Fruit fly (Drosophila melanogaster) whole organism, wandering third instar larva: ENCODE measurements around the gene CG31835.

ENCODE experiments used
- Abd-B ChIP-seq: fragments of >200 bp; optimal IDR thresholded peaks from 2 replicates; lab custom pipeline; 2017; ENCODE audit warnings: missing biosample characterization, missing genetic modification characterization
- CG32264 ChIP-seq: fragments of 200-800 bp; sonication (Bioruptor generic); optimal IDR thresholded peaks from 2 replicates; lab custom pipeline; 2016; ENCODE audit warnings: missing biosample characterization, missing genetic modification characterization
- CG9705 ChIP-seq: fragments of 200-800 bp; sonication (Bioruptor generic); optimal IDR thresholded peaks from 2 replicates; lab custom pipeline; 2018; ENCODE audit warnings: missing biosample characterization, mild to moderate bottlenecking, missing genetic modification characterization
- CrebA ChIP-seq: fragments of 200-800 bp; sonication (Bioruptor generic); optimal IDR thresholded peaks from 2 replicates; lab custom pipeline; 2016; ENCODE audit warnings: missing biosample characterization, mild to moderate bottlenecking, missing genetic modification characterization, borderline replicate concordance
- Dfd ChIP-seq: fragments of >200 bp; optimal IDR thresholded peaks from 2 replicates; lab custom pipeline; 2017; ENCODE audit warnings: missing biosample characterization, missing genetic modification characterization
- Dif ChIP-seq: fragments of 200-275, 200-300 bp; sonication (Bioruptor generic); optimal IDR thresholded peaks from 2 replicates; lab custom pipeline; 2018; ENCODE audit warnings: missing biosample characterization, missing genetic modification characterization; ENCODE audit not compliant: partially characterized antibody
- GATAd ChIP-seq: sonication (Bioruptor generic); optimal IDR thresholded peaks from 2 replicates; lab custom pipeline; 2016; ENCODE audit warnings: missing biosample characterization, missing genetic modification characterization
- HLH106 ChIP-seq: fragments of 200-800 bp; optimal IDR thresholded peaks from 3 replicates; lab custom pipeline; 2019; ENCODE audit warnings: missing biosample characterization, mild to moderate bottlenecking, missing genetic modification characterization, moderate library complexity
- Hnf4 ChIP-seq: fragments of 200-800 bp; sonication (Bioruptor generic); optimal IDR thresholded peaks from 2 replicates; lab custom pipeline; 2016; ENCODE audit warnings: missing biosample characterization, mild to moderate bottlenecking, missing genetic modification characterization
- Hr78 ChIP-seq: fragments of >200 bp; optimal IDR thresholded peaks from 2 replicates; lab custom pipeline; 2017; ENCODE audit warnings: missing biosample characterization, missing genetic modification characterization
- Hr83 ChIP-seq: fragments of 200-300 bp; sonication (Bioruptor generic); optimal IDR thresholded peaks from 2 replicates; lab custom pipeline; 2016; ENCODE audit warnings: missing biosample characterization, mild to moderate bottlenecking, missing genetic modification characterization, moderate library complexity; ENCODE audit not compliant: poor library complexity, severe bottlenecking
- Jra ChIP-seq: sonication (Bioruptor generic); optimal IDR thresholded peaks from 2 replicates; lab custom pipeline; 2016; ENCODE audit warnings: missing biosample characterization, missing genetic modification characterization
- Myc ChIP-seq: fragments of >200 bp; optimal IDR thresholded peaks from 2 replicates; lab custom pipeline; 2017
- N ChIP-seq: fragments of >200 bp; optimal IDR thresholded peaks from 2 replicates; lab custom pipeline; 2018; ENCODE audit warnings: missing biosample characterization, missing external identifiers, missing genetic modification characterization
- OdsH ChIP-seq: fragments of 200-800 bp; sonication (Bioruptor generic); optimal IDR thresholded peaks from 2 replicates; lab custom pipeline; 2016; ENCODE audit warnings: missing biosample characterization, mild to moderate bottlenecking, missing genetic modification characterization
- Rel ChIP-seq, 2 experiments: fragments of 200-800 bp; sonication (Bioruptor generic) in 1 of 2; optimal IDR thresholded peaks; 2 replicates in 1 of 2; 3 replicates in 1 of 2; lab custom pipeline; 2016 to 2019; ENCODE audit warnings: mild to moderate bottlenecking in 2 of 2, missing biosample characterization in 2 of 2, missing genetic modification characterization in 2 of 2, moderate library complexity in 1 of 2
- Sp1 ChIP-seq: fragments of 200-800 bp; sonication (Bioruptor generic); optimal IDR thresholded peaks from 3 replicates; lab custom pipeline; 2019; ENCODE audit warnings: missing biosample characterization, mild to moderate bottlenecking, missing genetic modification characterization, moderate library complexity
- Vsx2 ChIP-seq: fragments of 200-300, 225-300 bp; sonication (Bioruptor generic); optimal IDR thresholded peaks from 2 replicates; lab custom pipeline; 2018; ENCODE audit warnings: missing biosample characterization, missing genetic modification characterization; ENCODE audit not compliant: partially characterized antibody
- br ChIP-seq: fragments of 200-800 bp; sonication (Bioruptor generic); optimal IDR thresholded peaks from 2 replicates; lab custom pipeline; 2016; ENCODE audit warnings: missing biosample characterization, missing genetic modification characterization
- brk ChIP-seq: fragments of 200-800 bp; sonication (Bioruptor generic); optimal IDR thresholded peaks from 2 replicates; lab custom pipeline; 2016; ENCODE audit warnings: missing biosample characterization, mild to moderate bottlenecking, missing genetic modification characterization
- dl ChIP-seq, 2 experiments: fragments of 175-275, 200-275 bp in 1 of 2; fragments of 200-275 bp in 1 of 2; sonication (Bioruptor generic); optimal IDR thresholded peaks; lab custom pipeline; 2018; ENCODE audit warnings: mild to moderate bottlenecking in 2 of 2, missing biosample characterization in 2 of 2, missing genetic modification characterization in 2 of 2, moderate library complexity in 2 of 2; ENCODE audit not compliant: partially characterized antibody in 2 of 2, insufficient read depth in 1 of 2
- dmrt93B ChIP-seq: fragments of 200-800 bp; sonication (Bioruptor generic); optimal IDR thresholded peaks from 2 replicates; lab custom pipeline; 2018; ENCODE audit warnings: missing biosample characterization, mild to moderate bottlenecking, missing genetic modification characterization
- dsf ChIP-seq: sonication (Bioruptor generic); optimal IDR thresholded peaks from 2 replicates; lab custom pipeline; 2016; ENCODE audit warnings: missing biosample characterization, missing genetic modification characterization, borderline replicate concordance
- ey ChIP-seq: fragments of 200-800 bp; sonication (Bioruptor generic); optimal IDR thresholded peaks from 2 replicates; lab custom pipeline; 2016; ENCODE audit warnings: missing biosample characterization, missing genetic modification characterization
- foxo ChIP-seq, 2 experiments: fragments of 200-800 bp; sonication (Bioruptor generic); optimal IDR thresholded peaks; 2 replicates in 1 of 2; 3 replicates in 1 of 2; lab custom pipeline; 2016 to 2017; ENCODE audit warnings: missing biosample characterization in 2 of 2, missing genetic modification characterization in 2 of 2
- fru ChIP-seq: fragments of 200-800 bp; sonication (Bioruptor generic); optimal IDR thresholded peaks from 3 replicates; lab custom pipeline; 2016; ENCODE audit warnings: missing biosample characterization, mild to moderate bottlenecking, missing genetic modification characterization
- h ChIP-seq: fragments of 200-800 bp; sonication (Bioruptor generic); optimal IDR thresholded peaks from 3 replicates; lab custom pipeline; 2016; ENCODE audit warnings: missing biosample characterization, mild to moderate bottlenecking, missing genetic modification characterization
- jim ChIP-seq: fragments of 175-275, 200-325 bp; sonication (Bioruptor generic); optimal IDR thresholded peaks from 2 replicates; lab custom pipeline; 2016; ENCODE audit warnings: missing biosample characterization, mild to moderate bottlenecking, missing genetic modification characterization
- lola ChIP-seq: fragments of >200 bp; optimal IDR thresholded peaks from 2 replicates; lab custom pipeline; 2017; ENCODE audit warnings: missing biosample characterization, missing genetic modification characterization
- psq ChIP-seq: fragments of 200-800 bp; sonication (Bioruptor generic); optimal IDR thresholded peaks from 3 replicates; lab custom pipeline; 2017; ENCODE audit warnings: missing biosample characterization, mild to moderate bottlenecking, missing genetic modification characterization, moderate library complexity
- rgr ChIP-seq: fragments of 200-800 bp; sonication (Bioruptor generic); optimal IDR thresholded peaks from 3 replicates; lab custom pipeline; 2016; ENCODE audit warnings: missing biosample characterization, mild to moderate bottlenecking, missing genetic modification characterization
- sage ChIP-seq: fragments of 200-800 bp; sonication (Bioruptor generic); optimal IDR thresholded peaks from 2 replicates; lab custom pipeline; 2016; ENCODE audit warnings: missing biosample characterization, mild to moderate bottlenecking, missing genetic modification characterization
- sv ChIP-seq: fragments of 200-800 bp; sonication (Bioruptor generic); optimal IDR thresholded peaks from 3 replicates; lab custom pipeline; 2016; ENCODE audit warnings: missing biosample characterization, missing genetic modification characterization
- tai ChIP-seq: sonication (Bioruptor generic); optimal IDR thresholded peaks from 2 replicates; lab custom pipeline; 2016; ENCODE audit warnings: missing biosample characterization, missing genetic modification characterization
- usp ChIP-seq: fragments of >200 bp; optimal IDR thresholded peaks from 2 replicates; lab custom pipeline; 2017; ENCODE audit warnings: missing biosample characterization, missing genetic modification characterization
- woc ChIP-seq: sonication (Bioruptor generic); optimal IDR thresholded peaks from 2 replicates; lab custom pipeline; 2016; ENCODE audit warnings: missing biosample characterization, mild to moderate bottlenecking, missing genetic modification characterization

The CG31835 gene

dm6 chr2L:14690285-14690684, 45.4 kb upstream of the CG31835 start:
- peak; percentile 4 for TF ChIP-seq brk (GFP tag; lab: Kevin White, UChicago)
- no peak for TF ChIP-seq psq

- TF ChIP-seq Myc (lab: Kevin White, UChicago) (no peak), dl (GFP tag; optimal IDR thresholded peaks at IDR 0.05; lab: Kevin White, UChicago; ENCODE audit: insufficient read depth in 1 of 2, partially characterized antibody in 2 of 2) (no peak), GATAd (GFP tag; lab: Kevin White, UChicago) (no peak), HLH106 (tag; lab: Kevin White, UChicago) (peak; percentile 25), psq (peak; percentile 61), h (peak; percentile 53), foxo (GFP tag; optimal IDR thresholded peaks at IDR 0.05; lab: Kevin White, UChicago) (peak in 1 of 2 experiments; percentile 70), Jra (no peak), brk (GFP tag; lab: Kevin White, UChicago) (no peak), fru (peak; percentile 69), dmrt93B (no peak), Vsx2 (GFP tag; lab: Kevin White, UChicago) (no peak), woc (GFP tag; lab: Kevin White, UChicago) (no peak), CG9705 (GFP tag; lab: Kevin White, UChicago) (no peak), Dif (GFP tag; lab: Kevin White, UChicago) (no peak), br (GFP tag; lab: Kevin White, UChicago) (no peak), Hnf4 (peak; percentile 15), rgr (GFP tag; lab: Kevin White, UChicago) (peak; percentile 37), sage (GFP tag; lab: Kevin White, UChicago) (no peak), Abd-B (GFP tag; lab: Kevin White, UChicago) (no peak), CrebA (GFP tag; lab: Kevin White, UChicago) (no peak), sv (no peak), usp (GFP tag; lab: Kevin White, UChicago) (no peak), tai (no peak), Hr78 (GFP tag; lab: Kevin White, UChicago) (no peak), dsf (GFP tag; lab: Kevin White, UChicago) (no peak), CG32264 (GFP tag; lab: Kevin White, UChicago) (no peak), Dfd (GFP tag; lab: Kevin White, UChicago) (no peak), ey (GFP tag; lab: Kevin White, UChicago) (peak; percentile 47), Sp1 (peak; percentile 33), N (GFP tag; lab: Kevin White, UChicago) (no peak), lola (GFP tag; lab: Kevin White, UChicago) (no peak), Rel (GFP tag; optimal IDR thresholded peaks at IDR 0.05; lab: Kevin White, UChicago) (no peak), Rel (tag; optimal IDR thresholded peaks at IDR 0.05; lab: Kevin White, UChicago) (no peak), jim (GFP tag; lab: Kevin White, UChicago) (no peak), OdsH (GFP tag; lab: Kevin White, UChicago) (peak; percentile 43), Hr83 (GFP tag; lab: Kevin White, UChicago) (no peak)
Observed at dm6 chr2L:14690791-14691190, 44.9 kb upstream of the CG31835 start.

- TF ChIP-seq CrebA (GFP tag; lab: Kevin White, UChicago) (no peak), ey (GFP tag; lab: Kevin White, UChicago) (no peak), sv (no peak), Dif (GFP tag; lab: Kevin White, UChicago) (no peak), jim (GFP tag; lab: Kevin White, UChicago) (no peak), br (GFP tag; lab: Kevin White, UChicago) (no peak), Dfd (GFP tag; lab: Kevin White, UChicago) (no peak), HLH106 (tag; lab: Kevin White, UChicago) (no peak), fru (no peak), N (GFP tag; lab: Kevin White, UChicago) (no peak), Hr78 (GFP tag; lab: Kevin White, UChicago) (no peak), CG9705 (GFP tag; lab: Kevin White, UChicago) (no peak), rgr (GFP tag; lab: Kevin White, UChicago) (no peak), Myc (lab: Kevin White, UChicago) (no peak), dsf (GFP tag; lab: Kevin White, UChicago) (no peak), dl (GFP tag; optimal IDR thresholded peaks at IDR 0.05; lab: Kevin White, UChicago; ENCODE audit: insufficient read depth in 1 of 2, partially characterized antibody in 2 of 2) (no peak), OdsH (GFP tag; lab: Kevin White, UChicago) (no peak)
Observed at dm6 chr2L:14693620-14694019, 42.0 kb upstream of the CG31835 start.
